Worm (Caenorhabditis elegans): ENCODE measurements around the gene ddl-1.

The ddl-1 gene

DNA sequence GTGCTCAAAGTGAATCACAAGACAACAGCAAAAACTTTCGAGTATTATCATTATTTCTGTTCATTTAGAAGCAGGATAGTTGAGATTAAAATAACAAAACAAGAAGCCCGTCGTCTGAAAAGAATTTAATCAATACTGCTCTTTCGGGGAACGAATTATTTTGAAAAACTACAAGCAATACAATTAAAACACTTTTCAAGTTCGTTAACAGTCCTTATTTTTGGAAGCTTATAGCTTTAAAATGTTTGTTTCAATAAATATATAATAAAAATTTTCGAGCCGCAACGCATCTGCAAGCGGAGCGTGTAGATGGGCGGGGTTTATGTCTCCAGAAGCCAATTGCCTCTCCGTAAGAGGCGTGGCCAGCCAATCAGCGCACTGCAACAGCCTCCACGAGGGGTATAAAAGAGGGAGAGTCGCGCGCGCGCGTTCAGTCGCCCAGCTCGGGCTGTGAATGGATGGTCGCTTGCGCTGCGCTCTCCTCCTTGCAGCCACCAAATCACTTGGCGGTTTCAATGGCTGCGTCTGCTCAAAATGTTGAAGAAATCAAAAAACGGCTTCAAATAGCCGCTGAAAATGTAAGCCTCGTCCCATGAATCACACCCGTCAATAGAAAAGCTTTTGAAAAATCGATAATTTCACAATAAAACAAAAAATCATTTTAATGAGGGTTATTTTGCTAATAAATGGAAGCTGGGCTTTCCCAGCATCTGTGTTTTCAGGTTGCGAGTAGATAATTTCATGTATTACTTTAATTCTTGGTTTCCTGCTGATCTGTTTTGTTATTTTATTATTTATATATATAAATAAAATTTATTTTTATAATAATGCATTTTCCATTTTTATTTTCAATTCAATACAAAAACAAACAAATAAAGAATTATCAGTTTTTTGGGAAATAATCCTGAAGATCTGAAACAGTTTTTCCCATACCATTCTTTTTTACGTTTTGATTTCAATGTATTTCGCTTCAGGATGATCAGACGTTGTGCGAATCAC, 12.9 kb upstream of the ddl-1 start, which contains the start of the genes ift-43 and mdt-26:
TSS of gene ift-43 (minus strand) at position 51 of the 999 bp plus-strand sequence.
TSS of gene mdt-26 (plus strand) at position 446 of the 999 bp plus-strand sequence.
- TF ChIP-seq hmbx-1 (tag; optimal IDR thresholded peaks at IDR 0.05) (no peak), F13C5.2 (tag; optimal IDR thresholded peaks at IDR 0.05) (peak; percentile 46), aly-1 (tag; optimal IDR thresholded peaks at IDR 0.05) (no peak), ets-7 (tag; optimal IDR thresholded peaks at IDR 0.05) (no peak), tbx-37 (GFP tag; conservative IDR thresholded peaks at IDR 0.05) (peak; percentile 5; the same call in 1 of the 2 replicates), B0310.2 (tag; optimal IDR thresholded peaks at IDR 0.05) (peak; percentile 24), tra-4 (tag; optimal IDR thresholded peaks at IDR 0.05) (no peak), sea-1 (GFP tag; conservative IDR thresholded peaks at IDR 0.05) (peak; percentile 82), ceh-36 (tag; optimal IDR thresholded peaks at IDR 0.05) (peak; percentile 27), ceh-13 (GFP tag; optimal IDR thresholded peaks at IDR 0.05) (no peak), pes-1 (GFP tag; IDR thresholded peaks at IDR 0.05) (peak; percentile 67), tbx-11 (GFP tag; IDR thresholded peaks at IDR 0.05) (peak; percentile 67), flt-1 (GFP tag; IDR thresholded peaks at IDR 0.05) (peak; percentile 54; the same call in 1 of the 2 replicates), hmg-4 (GFP tag; optimal IDR thresholded peaks at IDR 0.05) (peak; percentile 82), ama-1 (optimal IDR thresholded peaks at IDR 0.05) (peak; percentile 98), scrt-1 (GFP tag; IDR thresholded peaks at IDR 0.05) (peak; percentile 76), hnd-1 (tag; optimal IDR thresholded peaks at IDR 0.05) (no peak)

DNA sequence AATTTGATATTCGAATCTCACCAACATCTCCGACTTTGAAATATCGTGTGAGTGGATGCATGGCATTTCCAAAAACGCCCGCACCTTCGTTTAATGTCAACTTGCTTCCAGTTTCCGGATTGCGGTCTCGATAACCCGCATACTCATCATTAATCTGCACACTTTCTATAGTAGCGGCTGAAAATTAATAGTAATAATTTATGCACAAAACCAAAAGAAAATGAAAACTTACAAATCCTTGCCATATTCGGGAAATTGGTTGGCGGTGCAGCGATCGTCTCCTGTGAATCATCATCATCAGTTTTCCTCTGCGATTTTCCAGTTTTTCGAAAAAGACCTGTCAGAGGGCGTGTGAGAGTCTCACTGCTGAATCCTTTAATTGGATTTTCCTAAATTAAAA, 12.0 kb upstream of the ddl-1 start:
- TF ChIP-seq aly-1 (tag; optimal IDR thresholded peaks at IDR 0.05) (no peak), scrt-1 (GFP tag; IDR thresholded peaks at IDR 0.05) (no peak), tra-4 (tag; optimal IDR thresholded peaks at IDR 0.05) (no peak), ceh-13 (GFP tag; optimal IDR thresholded peaks at IDR 0.05) (no peak), ets-7 (tag; optimal IDR thresholded peaks at IDR 0.05) (no peak), hnd-1 (tag; optimal IDR thresholded peaks at IDR 0.05) (no peak), pes-1 (GFP tag; IDR thresholded peaks at IDR 0.05) (no peak)

DNA sequence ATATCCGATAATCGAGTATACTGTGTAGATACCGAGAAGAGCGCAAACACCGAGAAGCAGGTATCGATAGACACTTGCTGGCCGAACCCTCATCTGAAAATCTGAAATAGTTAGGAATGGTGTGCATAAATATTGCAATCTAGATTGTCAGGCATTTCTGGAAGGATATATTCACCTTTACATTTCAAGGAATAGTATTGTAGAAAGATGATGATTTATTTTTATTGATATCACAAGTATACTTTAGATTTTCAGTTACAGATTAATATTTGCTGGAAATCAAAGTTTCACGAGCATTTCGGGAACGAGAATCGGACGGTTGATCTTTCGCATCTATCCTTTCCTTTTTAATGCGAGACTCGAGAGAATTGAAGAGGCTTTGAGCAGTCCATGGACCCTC, 11.5 kb upstream of the ddl-1 start, which contains the start of gene fut-3:
TSS of gene fut-3 (minus strand) at position 101 of the 400 bp plus-strand sequence.
- TF ChIP-seq ama-1 (optimal IDR thresholded peaks at IDR 0.05) = no peak
- TF ChIP-seq hnd-1 (tag; optimal IDR thresholded peaks at IDR 0.05) = no peak
- TF ChIP-seq tbx-37 (GFP tag; conservative IDR thresholded peaks at IDR 0.05) = no peak
- no peak for TF ChIP-seq ceh-13 (GFP tag; optimal IDR thresholded peaks at IDR 0.05)
- TF ChIP-seq aly-1 (tag; optimal IDR thresholded peaks at IDR 0.05) = no peak
- TF ChIP-seq scrt-1 (GFP tag; IDR thresholded peaks at IDR 0.05) = no peak
- no peak for TF ChIP-seq ets-7 (tag; optimal IDR thresholded peaks at IDR 0.05)
- TF ChIP-seq hmbx-1 (tag; optimal IDR thresholded peaks at IDR 0.05) = no peak

DNA sequence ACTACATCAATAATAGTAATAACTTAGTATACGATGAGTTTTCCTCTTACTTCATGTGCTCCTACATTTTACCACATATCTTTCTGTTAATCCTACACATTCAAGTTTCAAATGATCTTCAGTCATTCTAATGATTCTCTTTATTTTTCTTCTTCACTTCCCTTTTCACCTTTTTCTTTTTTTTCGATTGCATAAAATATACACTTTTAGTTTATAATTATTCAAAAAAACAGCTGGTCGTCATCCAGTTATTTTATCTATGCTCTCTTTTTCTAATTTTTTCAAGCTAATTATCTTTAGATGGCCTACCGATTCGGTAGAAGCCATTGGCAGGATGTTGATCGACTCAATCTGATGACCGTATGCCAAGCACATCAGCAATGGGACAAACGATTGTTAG, 6.0 kb upstream of the ddl-1 start, which contains the start of gene F59E12.1:
TSS of gene F59E12.1 (plus strand) at position 301 of the 400 bp plus-strand sequence.
- no peak for TF ChIP-seq flt-1 (GFP tag; IDR thresholded peaks at IDR 0.05)
- TF ChIP-seq pes-1 (GFP tag; IDR thresholded peaks at IDR 0.05) = no peak
- no peak for TF ChIP-seq F13C5.2 (tag; optimal IDR thresholded peaks at IDR 0.05)
- TF ChIP-seq tra-4 (tag; optimal IDR thresholded peaks at IDR 0.05) = no peak
- no peak for TF ChIP-seq scrt-1 (GFP tag; IDR thresholded peaks at IDR 0.05)
- no peak for TF ChIP-seq sea-1 (GFP tag; conservative IDR thresholded peaks at IDR 0.05)
- no peak for TF ChIP-seq hmg-4 (GFP tag; optimal IDR thresholded peaks at IDR 0.05)
- TF ChIP-seq tbx-11 (GFP tag; IDR thresholded peaks at IDR 0.05) = no peak
- TF ChIP-seq aly-1 (tag; optimal IDR thresholded peaks at IDR 0.05) = no peak
- TF ChIP-seq B0310.2 (tag; optimal IDR thresholded peaks at IDR 0.05) = no peak
- no peak for TF ChIP-seq hnd-1 (tag; optimal IDR thresholded peaks at IDR 0.05)
- TF ChIP-seq ceh-13 (GFP tag; optimal IDR thresholded peaks at IDR 0.05) = no peak
- no peak for TF ChIP-seq ama-1 (optimal IDR thresholded peaks at IDR 0.05)
- no peak for TF ChIP-seq tbx-37 (GFP tag; conservative IDR thresholded peaks at IDR 0.05)

DNA sequence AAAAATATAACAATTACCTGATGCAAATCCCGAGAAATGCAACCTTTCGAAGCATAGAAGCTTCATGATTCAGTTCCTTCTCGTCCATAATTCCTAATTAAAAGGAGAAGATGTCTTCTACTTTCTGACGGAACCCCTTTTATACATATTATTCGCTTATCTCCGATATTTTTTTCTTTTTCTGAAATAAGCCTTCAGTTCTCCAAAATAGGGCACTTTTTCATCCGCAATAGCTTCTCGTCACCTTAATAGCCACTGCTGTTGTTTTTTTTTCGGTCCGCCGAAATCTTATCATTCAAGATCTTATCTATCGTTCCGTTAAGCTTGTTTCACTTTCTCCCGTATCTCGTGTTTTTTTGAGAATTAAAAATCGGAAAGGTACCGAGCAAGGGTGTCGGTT, 4.2 kb upstream of the ddl-1 start, which contains the start of gene bli-2:
TSS of gene bli-2 (minus strand) at position 101 of the 400 bp plus-strand sequence.
- no peak for TF ChIP-seq hmg-4 (GFP tag; optimal IDR thresholded peaks at IDR 0.05)

DNA sequence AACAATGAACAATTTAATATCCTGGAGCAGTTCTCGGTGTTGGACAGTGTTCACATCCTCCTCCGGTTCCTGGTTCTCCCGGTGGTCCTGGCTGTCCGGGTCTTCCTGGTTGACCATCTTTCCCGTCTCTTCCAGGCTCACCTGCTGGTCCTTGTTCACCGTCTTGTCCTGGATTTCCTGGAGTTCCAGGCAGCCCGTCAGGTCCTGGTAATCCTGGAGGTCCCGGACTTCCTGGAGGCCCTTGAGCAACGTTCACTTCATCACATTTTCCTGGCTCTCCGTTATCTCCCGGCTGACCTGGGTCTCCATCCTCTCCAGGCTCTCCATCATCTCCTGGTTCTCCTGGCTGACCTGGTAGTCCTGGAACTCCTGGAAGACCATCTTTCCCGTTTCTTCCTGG, 3.3 kb upstream of the ddl-1 start:
- TF ChIP-seq aly-1 (tag; optimal IDR thresholded peaks at IDR 0.05) (peak; percentile 16), B0310.2 (tag; optimal IDR thresholded peaks at IDR 0.05) (no peak), tra-4 (tag; optimal IDR thresholded peaks at IDR 0.05) (no peak)

DNA sequence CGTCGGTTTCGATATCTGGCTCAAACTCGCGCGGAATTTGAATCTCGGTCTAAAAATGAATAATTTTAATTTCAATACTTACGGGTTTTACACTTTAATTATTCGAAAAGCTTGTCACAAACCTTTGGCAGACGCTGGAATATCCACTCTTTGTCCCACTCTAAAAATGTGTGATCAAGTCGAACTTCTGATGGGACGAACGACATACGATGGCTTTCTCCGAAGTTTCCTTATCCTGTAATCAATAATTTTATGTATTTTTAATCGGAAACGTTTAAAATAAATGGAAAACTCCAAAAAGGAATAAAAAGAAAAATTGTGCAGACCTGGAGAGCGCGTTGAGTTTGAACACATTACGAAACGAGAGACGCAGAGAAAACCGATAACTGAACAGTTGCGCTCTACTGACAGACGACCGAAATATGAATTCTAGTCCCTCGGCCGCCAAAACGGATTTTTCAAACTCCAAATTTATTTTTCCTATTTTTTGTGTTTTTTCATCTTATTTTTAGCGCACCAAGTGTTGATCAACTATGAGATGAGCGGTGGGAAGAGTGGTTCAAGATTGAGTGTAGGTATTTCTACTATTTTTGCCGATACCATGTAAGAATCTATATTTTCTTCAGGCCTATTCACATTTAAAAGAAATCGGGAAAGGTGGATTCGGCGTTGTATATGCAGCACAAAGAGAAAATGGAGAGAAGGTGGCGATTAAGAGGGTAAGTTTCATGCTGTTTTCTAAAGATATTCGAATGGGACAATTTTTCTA, 1.2 kb upstream of the ddl-1 start, which contains the start of the genes sam-4, F59E12.17 and zyg-1:
TSS of gene sam-4 (minus strand) at position 51 of the 769 bp plus-strand sequence.
TSS of gene F59E12.17 (minus strand) at position 235 of the 769 bp plus-strand sequence.
TSS of gene zyg-1 (plus strand) at position 513 of the 769 bp plus-strand sequence.
- TF ChIP-seq ceh-13 (GFP tag; optimal IDR thresholded peaks at IDR 0.05) (no peak), tbx-37 (GFP tag; conservative IDR thresholded peaks at IDR 0.05) (peak; percentile 59), tbx-11 (GFP tag; IDR thresholded peaks at IDR 0.05) (no peak), ama-1 (optimal IDR thresholded peaks at IDR 0.05) (no peak), F13C5.2 (tag; optimal IDR thresholded peaks at IDR 0.05) (peak; percentile 16), tra-4 (tag; optimal IDR thresholded peaks at IDR 0.05) (no peak), B0310.2 (tag; optimal IDR thresholded peaks at IDR 0.05) (no peak), hnd-1 (tag; optimal IDR thresholded peaks at IDR 0.05) (no peak), ets-7 (tag; optimal IDR thresholded peaks at IDR 0.05) (no peak), ceh-36 (tag; optimal IDR thresholded peaks at IDR 0.05) (no peak), pes-1 (GFP tag; IDR thresholded peaks at IDR 0.05) (peak; percentile 59; the same call in 1 of the 2 replicates), scrt-1 (GFP tag; IDR thresholded peaks at IDR 0.05) (no peak), flt-1 (GFP tag; IDR thresholded peaks at IDR 0.05) (no peak)
